Fruit fly (Drosophila melanogaster) whole organism, embryonic: ENCODE data around the gene CG3368.

ENCODE experiments used
- Asciz ChIP-seq: fragments of 200-800 bp; sonication (Bioruptor generic); optimal IDR thresholded peaks from 2 replicates; lab custom pipeline; 2017; ENCODE audit warnings: missing biosample characterization, mild to moderate bottlenecking, missing genetic modification characterization, missing genetic modification reagents
- CG1024 ChIP-seq: fragments of 200-800 bp; sonication (Bioruptor generic); IDR thresholded peaks from 2 replicates; pipeline ENCODE4 v1.3.6; 2022; ENCODE audit warnings: missing biosample characterization, missing genetic modification characterization
- CG10366 ChIP-seq: fragments of 200-800 bp; sonication (Bioruptor generic); IDR thresholded peaks from 2 replicates; pipeline ENCODE4 v1.3.6; 2022; ENCODE audit warnings: missing biosample characterization, missing genetic modification characterization
- CG11398 ChIP-seq: fragments of 200-800 bp; sonication (Bioruptor generic); optimal IDR thresholded peaks from 2 replicates; lab custom pipeline; 2016; ENCODE audit warnings: missing biosample characterization, missing genetic modification characterization
- CG14860 ChIP-seq: fragments of 200-800 bp; sonication (Bioruptor generic); IDR thresholded peaks from 3 replicates; pipeline ENCODE4 v1.3.6; 2022; ENCODE audit warnings: missing biosample characterization, missing genetic modification characterization; ENCODE audit not compliant: partially characterized antibody
- CG1832 ChIP-seq: fragments of 200-800 bp; sonication (Bioruptor generic); optimal IDR thresholded peaks from 2 replicates; lab custom pipeline; 2017; ENCODE audit warnings: missing biosample characterization, mild to moderate bottlenecking, missing genetic modification characterization, inconsistent platforms
- CG2202 ChIP-seq: fragments of 200-800 bp; sonication (Bioruptor generic); optimal IDR thresholded peaks from 2 replicates; lab custom pipeline; 2018; ENCODE audit warnings: missing biosample characterization, mild to moderate bottlenecking, missing genetic modification characterization
- CG2889 ChIP-seq: fragments of 200-800 bp; sonication (Bioruptor generic); IDR thresholded peaks from 3 replicates; pipeline ENCODE4 v1.3.6; 2022; ENCODE audit warnings: missing biosample characterization, missing genetic modification characterization
- CG32767 ChIP-seq: fragments of 200-800 bp; sonication (Bioruptor generic); IDR thresholded peaks from 2 replicates; pipeline ENCODE4 v1.3.6; 2022; ENCODE audit warnings: missing biosample characterization, missing genetic modification characterization
- CG6175 ChIP-seq: fragments of 200-800 bp; sonication (Bioruptor generic); IDR thresholded peaks from 3 replicates; pipeline ENCODE4 v1.3.6; 2022; ENCODE audit warnings: missing biosample characterization, missing genetic modification characterization
- CG7357 ChIP-seq: fragments of 200-800 bp; sonication (Bioruptor generic); IDR thresholded peaks from 3 replicates; pipeline ENCODE4 v1.3.6; 2022; ENCODE audit warnings: missing biosample characterization, missing genetic modification characterization
- CG7745 ChIP-seq: fragments of 200-800 bp; sonication (Bioruptor generic); optimal IDR thresholded peaks from 2 replicates; lab custom pipeline; 2018; ENCODE audit warnings: missing biosample characterization, mild to moderate bottlenecking, missing genetic modification characterization, moderate library complexity
- CG8765 ChIP-seq: fragments of 200-800 bp; sonication (Bioruptor generic); IDR thresholded peaks from 2 replicates; pipeline ENCODE4 v1.3.6; 2022; ENCODE audit warnings: missing biosample characterization, missing genetic modification characterization
- Chrac-16 ChIP-seq: fragments of 200-800 bp; sonication (Bioruptor generic); optimal IDR thresholded peaks from 3 replicates; lab custom pipeline; 2016; ENCODE audit warnings: missing biosample characterization, missing genetic modification characterization
- Dad ChIP-seq: fragments of 200-800 bp; sonication (Bioruptor generic); optimal IDR thresholded peaks from 3 replicates; lab custom pipeline; 2016; ENCODE audit warnings: missing biosample characterization, missing genetic modification characterization
- Dek ChIP-seq: fragments of 200-800 bp; sonication (Bioruptor generic); optimal IDR thresholded peaks from 3 replicates; lab custom pipeline; 2019; ENCODE audit warnings: missing biosample characterization, mild to moderate bottlenecking, missing genetic modification characterization, moderate library complexity
- Doc2 ChIP-seq: fragments of 200-800 bp; sonication (Bioruptor generic); IDR thresholded peaks from 2 replicates; pipeline ENCODE4 v1.3.6; 2022; ENCODE audit warnings: missing biosample characterization, missing genetic modification characterization
- Elba2 ChIP-seq: fragments of 200-800 bp; sonication (Bioruptor generic); optimal IDR thresholded peaks from 3 replicates; lab custom pipeline; 2016; ENCODE audit warnings: missing biosample characterization, missing genetic modification characterization
- Fer3 ChIP-seq: fragments of 200-800 bp; sonication (Bioruptor generic); optimal IDR thresholded peaks from 2 replicates; lab custom pipeline; 2018; ENCODE audit warnings: missing biosample characterization, mild to moderate bottlenecking, missing genetic modification characterization, moderate library complexity
- HHEX ChIP-seq: fragments of 200-800 bp; sonication (Bioruptor generic); optimal IDR thresholded peaks from 3 replicates; lab custom pipeline; 2017; ENCODE audit warnings: missing biosample characterization, mild to moderate bottlenecking, missing genetic modification characterization, missing genetic modification reagents
- Hr39 ChIP-seq: fragments of >200 bp; optimal IDR thresholded peaks from 2 replicates; lab custom pipeline; 2017
- Hr78 ChIP-seq, 2 experiments: fragments of 200-800 bp in 1 of 2; fragments of >200 bp in 1 of 2; sonication (Bioruptor generic) in 1 of 2; optimal IDR thresholded peaks; 2 replicates each; lab custom pipeline; 2017 to 2019; ENCODE audit warnings: missing biosample characterization in 2 of 2, missing genetic modification characterization in 2 of 2, mild to moderate bottlenecking in 1 of 2, moderate library complexity in 1 of 2
- Mrtf ChIP-seq: fragments of 200-800 bp; sonication (Bioruptor generic); IDR thresholded peaks from 3 replicates; pipeline ENCODE4 v1.3.6; 2022; ENCODE audit warnings: missing biosample characterization, missing genetic modification characterization
- Oaz ChIP-seq: fragments of 200-800 bp; sonication (Bioruptor generic); IDR thresholded peaks from 2 replicates; pipeline ENCODE4 v1.3.6; 2022; ENCODE audit warnings: missing biosample characterization, missing genetic modification characterization
- PHDP ChIP-seq: fragments of 200-800 bp; sonication (Bioruptor generic); optimal IDR thresholded peaks from 3 replicates; lab custom pipeline; 2018; ENCODE audit warnings: missing biosample characterization, mild to moderate bottlenecking, missing genetic modification characterization, moderate library complexity
- Rx ChIP-seq: fragments of 200-800 bp; sonication (Bioruptor generic); IDR thresholded peaks from 2 replicates; pipeline ENCODE4 v1.3.6; 2022; ENCODE audit warnings: missing biosample characterization, missing genetic modification characterization
- Side ChIP-seq: fragments of 200-800 bp; sonication (Bioruptor generic); optimal IDR thresholded peaks from 2 replicates; lab custom pipeline; 2016; ENCODE audit warnings: missing biosample characterization, missing genetic modification characterization
- Six4 ChIP-seq: fragments of 200-800 bp; sonication (Bioruptor generic); optimal IDR thresholded peaks from 2 replicates; lab custom pipeline; 2016; ENCODE audit warnings: missing biosample characterization, missing genetic modification characterization
- ash1 ChIP-seq: fragments of 200-800 bp; sonication (Bioruptor generic); optimal IDR thresholded peaks from 2 replicates; lab custom pipeline; 2018; ENCODE audit warnings: missing biosample characterization, mild to moderate bottlenecking, missing genetic modification characterization
- br ChIP-seq: fragments of >200 bp; optimal IDR thresholded peaks from 2 replicates; lab custom pipeline; 2017
- chm ChIP-seq: fragments of 200-800 bp; sonication (Bioruptor generic); IDR thresholded peaks from 2 replicates; pipeline ENCODE4 v1.3.6; 2022; ENCODE audit warnings: missing biosample characterization, missing genetic modification characterization
- chn ChIP-seq: fragments of 200-800 bp; sonication (Bioruptor generic); optimal IDR thresholded peaks from 2 replicates; lab custom pipeline; 2016; ENCODE audit warnings: missing biosample characterization, missing genetic modification characterization
- crp ChIP-seq, 2 experiments: fragments of 200-800 bp; sonication (Bioruptor generic); optimal IDR thresholded peaks; 2 replicates in 1 of 2; 3 replicates in 1 of 2; lab custom pipeline; 2017; ENCODE audit warnings: missing biosample characterization in 2 of 2, missing genetic modification characterization in 2 of 2, mild to moderate bottlenecking in 1 of 2, moderate library complexity in 1 of 2
- cwo ChIP-seq: fragments of 200-800 bp; sonication (Bioruptor generic); optimal IDR thresholded peaks from 3 replicates; lab custom pipeline; 2017; ENCODE audit warnings: missing biosample characterization, missing genetic modification characterization, mild to moderate bottlenecking, moderate library complexity, missing genetic modification reagents
- da ChIP-seq: fragments of 200-800 bp; sonication (Bioruptor generic); optimal IDR thresholded peaks from 2 replicates; lab custom pipeline; 2016; ENCODE audit warnings: missing biosample characterization, missing genetic modification characterization
- danr ChIP-seq: fragments of 200-800 bp; sonication (Bioruptor generic); IDR thresholded peaks from 2 replicates; pipeline ENCODE4 v1.3.6; 2022; ENCODE audit warnings: missing biosample characterization, missing genetic modification characterization
- esg ChIP-seq: fragments of 200-800 bp; sonication (Bioruptor generic); conservative IDR thresholded peaks from 2 replicates; pipeline ENCODE4 v1.3.6; 2022; ENCODE audit warnings: missing biosample characterization, missing genetic modification characterization
- fd96Cb ChIP-seq: fragments of 200-800 bp; sonication (Bioruptor generic); optimal IDR thresholded peaks from 2 replicates; lab custom pipeline; 2018; ENCODE audit warnings: missing biosample characterization, mild to moderate bottlenecking, missing genetic modification characterization, moderate library complexity
- fru ChIP-seq: fragments of >200 bp; optimal IDR thresholded peaks from 2 replicates; lab custom pipeline; 2017
- ftz-f1 ChIP-seq: fragments of 200-800 bp; sonication (Bioruptor generic); optimal IDR thresholded peaks from 2 replicates; lab custom pipeline; 2016; ENCODE audit warnings: missing biosample characterization, missing genetic modification characterization
- h ChIP-seq: fragments of >200 bp; optimal IDR thresholded peaks from 2 replicates; lab custom pipeline; 2017
- her ChIP-seq: fragments of 200-800 bp; sonication (Bioruptor generic); optimal IDR thresholded peaks from 2 replicates; lab custom pipeline; 2016; ENCODE audit warnings: missing biosample characterization, missing genetic modification characterization
- hkb ChIP-seq, 2 experiments: fragments of 200-800 bp in 1 of 2; fragments of >200 bp in 1 of 2; sonication (Bioruptor generic) in 1 of 2; IDR thresholded peaks in 1 of 2; optimal IDR thresholded peaks in 1 of 2; 2 replicates each; pipeline versions ENCODE4 v1.3.6 to Lab custom; 2017 to 2022; ENCODE audit warnings: missing biosample characterization in 1 of 2, missing genetic modification characterization in 1 of 2
- ken ChIP-seq: fragments of 200-800 bp; sonication (Bioruptor generic); IDR thresholded peaks from 3 replicates; pipeline ENCODE4 v1.3.6; 2022; ENCODE audit warnings: missing biosample characterization, missing genetic modification characterization
- lbe ChIP-seq: fragments of 200-800 bp; sonication (Bioruptor generic); optimal IDR thresholded peaks from 2 replicates; lab custom pipeline; 2016; ENCODE audit warnings: missing biosample characterization, mild to moderate bottlenecking, missing genetic modification characterization
- mld ChIP-seq: fragments of 200-800 bp; sonication (Bioruptor generic); IDR thresholded peaks from 3 replicates; pipeline ENCODE4 v1.3.6; 2022; ENCODE audit warnings: missing biosample characterization, missing genetic modification characterization; ENCODE audit not compliant: partially characterized antibody
- p53 ChIP-seq: fragments of 200-800 bp; sonication (Bioruptor generic); optimal IDR thresholded peaks from 2 replicates; lab custom pipeline; 2016; ENCODE audit warnings: missing biosample characterization, missing genetic modification characterization
- pho ChIP-seq: fragments of 200-800 bp; sonication (Bioruptor generic); optimal IDR thresholded peaks from 2 replicates; lab custom pipeline; 2016; ENCODE audit warnings: missing biosample characterization, missing genetic modification characterization
- sqz ChIP-seq: fragments of 200-800 bp; sonication (Bioruptor generic); optimal IDR thresholded peaks from 3 replicates; lab custom pipeline; 2018; ENCODE audit warnings: missing biosample characterization, mild to moderate bottlenecking, missing genetic modification characterization
- tll ChIP-seq, 2 experiments: fragments of 200-800 bp in 1 of 2; fragments of >200 bp in 1 of 2; sonication (Bioruptor generic) in 1 of 2; optimal IDR thresholded peaks; 2 replicates each; lab custom pipeline; 2017 to 2019; ENCODE audit warnings: missing biosample characterization in 2 of 2, missing genetic modification characterization in 2 of 2, mild to moderate bottlenecking in 1 of 2, moderate library complexity in 1 of 2
- wdn ChIP-seq: fragments of 200-800 bp; sonication (Bioruptor generic); IDR thresholded peaks from 2 replicates; pipeline ENCODE4 v1.3.6; 2022; ENCODE audit warnings: missing biosample characterization, missing genetic modification characterization

Gene CG3368

DNA sequence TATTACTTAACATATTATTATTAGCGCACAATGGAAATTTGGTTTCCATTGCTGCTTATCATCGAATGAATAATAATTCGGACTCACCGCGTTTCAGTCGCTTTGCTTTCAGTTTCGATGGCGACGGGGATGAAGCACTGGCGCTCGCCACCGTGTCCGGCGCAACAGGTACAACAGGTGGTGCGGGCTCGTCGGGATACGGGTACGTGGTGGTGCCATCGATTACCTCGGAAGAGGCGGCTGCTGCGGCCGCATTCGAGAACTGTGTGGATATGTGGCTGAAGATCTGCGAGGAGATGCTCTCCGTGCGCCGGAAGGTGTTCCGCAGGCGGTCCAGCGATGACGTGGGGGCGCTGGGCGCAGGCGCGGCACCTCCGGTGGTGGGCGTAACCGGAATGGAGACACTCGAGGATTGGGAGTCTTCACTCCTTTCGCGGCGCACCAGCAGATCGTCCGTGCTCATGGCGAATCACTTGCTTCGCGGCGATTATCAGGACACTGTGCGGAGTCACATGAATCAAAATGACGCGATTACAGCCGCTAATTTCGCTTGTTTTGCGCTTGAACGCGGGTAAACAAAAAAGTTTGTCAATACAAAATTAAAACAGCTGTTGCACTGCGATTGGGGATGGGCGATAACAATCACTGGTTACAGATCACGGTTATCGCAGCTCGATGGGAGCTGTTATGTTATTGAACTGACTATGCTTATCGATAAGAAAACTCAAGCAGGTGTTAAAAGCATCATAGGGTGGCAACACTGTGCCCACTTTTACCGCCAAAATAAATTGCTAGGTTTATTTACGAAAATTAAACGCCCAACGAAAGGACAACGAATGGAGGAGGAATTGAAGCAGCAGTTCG, 44.9 kb upstream of the CG3368 start, which contains the start of the genes CG31064 and PolA2 (continued):
- peak; percentile 74; the same call in 1 of the 3 replicates for TF ChIP-seq mld (GFP tag; lab: Robert Waterston, UW)
- TF ChIP-seq p53 (GFP tag; lab: Kevin White, UChicago): no peak
- no peak for TF ChIP-seq tll (GFP tag; optimal IDR thresholded peaks at IDR 0.05; lab: Kevin White, UChicago)
- peak; percentile 78 for TF ChIP-seq ftz-f1 (GFP tag; lab: Kevin White, UChicago)
- TF ChIP-seq CG7357 (GFP tag; lab: Robert Waterston, UW): no peak
- no peak for TF ChIP-seq danr (GFP tag; lab: Robert Waterston, UW)
- no peak for TF ChIP-seq CG2202 (tag; lab: Kevin White, UChicago)
- no peak for TF ChIP-seq br
- TF ChIP-seq fd96Cb (tag; lab: Kevin White, UChicago): no peak
- no peak for TF ChIP-seq fru (lab: Kevin White, UChicago)
- TF ChIP-seq CG32767: no peak
- TF ChIP-seq Oaz: no peak
- no peak for TF ChIP-seq HHEX (GFP tag; lab: Kevin White, UChicago)
- no peak for TF ChIP-seq Doc2 (GFP tag; lab: Robert Waterston, UW)
- TF ChIP-seq CG7745 (tag; lab: Kevin White, UChicago): no peak
- TF ChIP-seq Fer3 (tag; lab: Kevin White, UChicago): no peak
- no peak for TF ChIP-seq h (lab: Kevin White, UChicago)
- TF ChIP-seq Chrac-16 (GFP tag; lab: Kevin White, UChicago): no peak
- no peak for TF ChIP-seq chm (GFP tag; lab: Robert Waterston, UW)
- no peak for TF ChIP-seq Six4 (GFP tag; lab: Kevin White, UChicago)
- TF ChIP-seq CG11398 (GFP tag; lab: Kevin White, UChicago): no peak
- no peak for TF ChIP-seq PHDP
- TF ChIP-seq ash1 (GFP tag; lab: Kevin White, UChicago): no peak
- no peak for TF ChIP-seq CG2889 (GFP tag; lab: Robert Waterston, UW)
- TF ChIP-seq Dek (tag; lab: Kevin White, UChicago): no peak
- TF ChIP-seq ken: no peak
- no peak for TF ChIP-seq CG8765 (GFP tag; lab: Robert Waterston, UW)
- TF ChIP-seq Hr39 (lab: Kevin White, UChicago): no peak
- TF ChIP-seq Asciz: no peak
- TF ChIP-seq cwo (GFP tag; lab: Kevin White, UChicago): no peak
- TF ChIP-seq esg: no peak
- no peak for TF ChIP-seq chn (GFP tag; lab: Kevin White, UChicago)
- TF ChIP-seq Side (GFP tag; lab: Kevin White, UChicago): no peak
- no peak for TF ChIP-seq wdn (GFP tag; lab: Robert Waterston, UW)
- TF ChIP-seq pho: no peak
- no peak for TF ChIP-seq sqz (GFP tag; lab: Kevin White, UChicago)
- TF ChIP-seq CG1024 (GFP tag; lab: Robert Waterston, UW): no peak
- TF ChIP-seq Mrtf (GFP tag; lab: Robert Waterston, UW): no peak
- no peak for TF ChIP-seq her (GFP tag; lab: Kevin White, UChicago)
- peak; percentile 79; the same call in 2 of the 3 replicates for TF ChIP-seq CG14860 (GFP tag; lab: Robert Waterston, UW)
- no peak for TF ChIP-seq Hr78 (GFP tag; optimal IDR thresholded peaks at IDR 0.05; lab: Kevin White, UChicago)
- TF ChIP-seq Dad (GFP tag; lab: Kevin White, UChicago): peak; percentile 17
- TF ChIP-seq lbe (GFP tag; lab: Kevin White, UChicago): no peak
- TF ChIP-seq CG1832: no peak
- TF ChIP-seq crp (GFP tag; optimal IDR thresholded peaks at IDR 0.05; lab: Kevin White, UChicago): peak; percentile 89 to 97
- no peak for TF ChIP-seq CG10366 (GFP tag; lab: Robert Waterston, UW)
- TF ChIP-seq CG6175 (GFP tag; lab: Robert Waterston, UW): no peak
- peak; percentile 35 for TF ChIP-seq da (GFP tag; lab: Kevin White, UChicago)
- TF ChIP-seq Rx: no peak
- peak; percentile 0 for TF ChIP-seq Elba2
- no peak for TF ChIP-seq hkb (optimal IDR thresholded peaks at IDR 0.05; lab: Kevin White, UChicago)
- no peak for TF ChIP-seq hkb (GFP tag; IDR thresholded peaks at IDR 0.05; lab: Robert Waterston, UW)
